Worm (Caenorhabditis elegans) whole organism, L4 larva: ENCODE data around the gene F42G4.6.
"Not testable (repeated sequence)": the region's sequence is repeated elsewhere in the genome, so short reads cannot be mapped to it uniquely, and the experiment has no call there.

Experiments used
- ces-1 ChIP-seq: fragments of 150-350 bp; sonication (generic microtip); optimal IDR thresholded peaks from 4 replicates; lab custom pipeline; 2014; ENCODE audit warnings: missing biosample characterization, missing genetic modification reagents, missing genetic modification characterization
- hlh-30 ChIP-seq: sonication (generic microtip); optimal IDR thresholded peaks from 2 replicates; lab custom pipeline; 2017; ENCODE audit warnings: antibody characterized with exemption, mild to moderate bottlenecking, missing genetic modification characterization, missing compliant biosample characterization; ENCODE audit not compliant: insufficient read depth
- lir-3 ChIP-seq: sonication (generic microtip); optimal IDR thresholded peaks from 2 replicates; lab custom pipeline; 2016; ENCODE audit warnings: mild to moderate bottlenecking, missing genetic modification characterization, missing compliant biosample characterization
- lsy-2 ChIP-seq, 2 experiments: fragments of 150-350 bp in 1 of 2; sonication (generic microtip) in 1 of 2; optimal IDR thresholded peaks; 2 replicates each; lab custom pipeline; 2014 to 2017; ENCODE audit warnings: missing biosample characterization in 2 of 2, missing genetic modification characterization in 2 of 2
- nhr-6 ChIP-seq: fragments of 150-350 bp; optimal IDR thresholded peaks from 2 replicates; lab custom pipeline; 2014; ENCODE audit warnings: missing biosample characterization, missing genetic modification characterization
- snpc-1.2 ChIP-seq: fragments of 200-800 bp; sonication (Bioruptor generic); IDR thresholded peaks from 2 replicates; pipeline ENCODE4 v1.3.6; 2022; ENCODE audit warnings: missing genetic modification reagents, missing genetic modification characterization, missing compliant biosample characterization

DNA sequence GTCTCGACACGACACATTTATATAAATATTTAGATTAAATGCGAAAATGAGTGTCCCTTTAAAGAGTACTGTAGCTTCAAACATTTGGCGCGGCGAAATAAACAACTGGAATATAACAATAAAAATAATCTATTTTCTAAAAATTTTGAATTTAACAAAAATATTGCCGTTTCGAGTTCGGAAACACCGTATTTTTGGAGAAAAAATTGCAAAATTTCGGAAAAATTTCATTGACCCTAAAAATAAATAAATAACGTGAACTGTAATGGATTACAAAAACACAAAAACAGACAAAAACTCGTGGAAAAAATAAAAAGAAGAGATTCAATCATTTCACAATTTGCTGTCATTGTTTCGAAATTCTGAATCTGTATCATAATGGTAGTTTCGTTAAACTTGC, 31.6 kb upstream of the F42G4.6 start, which contains the start of gene F42G4.2:
- TF ChIP-seq lsy-2 (tag; optimal IDR thresholded peaks at IDR 0.05; lab: Kevin White, UChicago); lir-3 (tag; lab: Kevin White, UChicago); snpc-1.2 (GFP tag; lab: Robert Waterston, UW); ces-1 (GFP tag; lab: Kevin White, UChicago); nhr-6 (tag; lab: Kevin White, UChicago); hlh-30 (tag; lab: Kevin White, UChicago): not testable (repeated sequence)
